Fruit fly (Drosophila melanogaster): ENCODE data around the gene mip130.

The mip130 gene

DNA sequence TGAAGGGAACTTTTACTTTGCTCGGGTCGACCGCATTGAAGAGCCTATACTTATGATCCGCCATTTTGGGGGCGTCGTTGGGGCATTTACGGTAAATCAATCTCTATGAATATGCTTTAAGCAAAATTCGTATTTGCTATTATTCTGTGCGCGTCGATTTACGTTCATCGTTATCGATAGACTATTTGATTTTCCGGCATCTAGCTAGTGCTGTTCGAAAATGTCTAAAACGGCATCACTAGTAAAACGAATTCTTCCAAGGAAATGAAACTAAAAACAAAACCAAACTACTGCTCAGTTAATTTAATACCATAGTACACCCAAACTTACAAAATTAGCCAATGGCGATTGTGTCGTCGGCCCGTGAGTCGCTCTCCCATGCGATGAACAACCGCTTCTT is 42.4 kb upstream of the mip130 start, which contains the start of the genes Gcna and MED18:
TSS of gene Gcna (minus strand) at position 163 of the 400 bp plus-strand sequence.
TSS of gene MED18 (plus strand) at position 237 of the 400 bp plus-strand sequence.
- TF ChIP-seq cas (GFP tag; IDR thresholded peaks at IDR 0.05) (no peak), CG10543 (GFP tag; optimal IDR thresholded peaks at IDR 0.05) (no peak), Aef1 (GFP tag; IDR thresholded peaks at IDR 0.05) (no peak), CG6683 (GFP tag; optimal IDR thresholded peaks at IDR 0.05) (no peak), CG10267 (tag; optimal IDR thresholded peaks at IDR 0.05) (peak; percentile 24), hbn (GFP tag; IDR thresholded peaks at IDR 0.05; ENCODE audit: partially characterized antibody) (peak; percentile 29; the same call in 1 of the 2 replicates), MESR4 (GFP tag; optimal IDR thresholded peaks at IDR 0.05) (peak; percentile 58), eyg (GFP tag; optimal IDR thresholded peaks at IDR 0.05) (no peak), CG6791 (GFP tag; IDR thresholded peaks at IDR 0.05; ENCODE audit: partially characterized antibody) (peak; percentile 46; the same call in 1 of the 3 replicates), Sin3A (optimal IDR thresholded peaks at IDR 0.05) (no peak), zen2 (GFP tag; IDR thresholded peaks at IDR 0.05; ENCODE audit: partially characterized antibody) (0 out of 3 replicates have a peak, but pooled peaks have one; percentile 22), CG6654 (GFP tag; optimal IDR thresholded peaks at IDR 0.05) (no peak), CG31441 (GFP tag; IDR thresholded peaks at IDR 0.05) (no peak), CG7357 (GFP tag; IDR thresholded peaks at IDR 0.05) (no peak), CG10321 (GFP tag; IDR thresholded peaks at IDR 0.05) (no peak), Sry-δ (GFP tag; optimal IDR thresholded peaks at IDR 0.05) (peak; percentile 30), vfl (GFP tag; optimal IDR thresholded peaks at IDR 0.05) (no peak), unc-4 (GFP tag; IDR thresholded peaks at IDR 0.05; ENCODE audit: partially characterized antibody) (peak; percentile 50; the same call in 1 of the 2 replicates), CG4404 (GFP tag; IDR thresholded peaks at IDR 0.05) (no peak), CG2116 (GFP tag; optimal IDR thresholded peaks at IDR 0.05) (peak; percentile 38), CG12299 (tag; optimal IDR thresholded peaks at IDR 0.05) (no peak), sr (GFP tag; IDR thresholded peaks at IDR 0.05) (no peak), Drgx (GFP tag; IDR thresholded peaks at IDR 0.05) (no peak), CG34224 (GFP tag; IDR thresholded peaks at IDR 0.05; ENCODE audit: partially characterized antibody) (peak; percentile 56; the same call in 2 of the 3 replicates), BEAF-32 (GFP tag; optimal IDR thresholded peaks at IDR 0.05) (peak; percentile 23), Fer2 (tag; optimal IDR thresholded peaks at IDR 0.05) (no peak), Nf-YA (GFP tag; IDR thresholded peaks at IDR 0.05) (no peak), CG5953 (GFP tag; IDR thresholded peaks at IDR 0.05) (no peak), ab (GFP tag; optimal IDR thresholded peaks at IDR 0.05) (no peak), pzg (GFP tag; optimal IDR thresholded peaks at IDR 0.05) (peak; percentile 41), CG6254 (GFP tag; optimal IDR thresholded peaks at IDR 0.05) (no peak), ERR (GFP tag; optimal IDR thresholded peaks at IDR 0.05) (no peak), Bgb (GFP tag; IDR thresholded peaks at IDR 0.05; ENCODE audit: partially characterized antibody) (peak; percentile 25; the same call in 1 of the 2 replicates), inv (GFP tag; IDR thresholded peaks at IDR 0.05; ENCODE audit: partially characterized antibody) (no peak), HLH4C (GFP tag; IDR thresholded peaks at IDR 0.05; ENCODE audit: partially characterized antibody) (peak; percentile 31; the same call in 1 of the 3 replicates), tna (GFP tag; IDR thresholded peaks at IDR 0.05; ENCODE audit: partially characterized antibody) (no peak), gfzf (GFP tag; optimal IDR thresholded peaks at IDR 0.05) (peak; percentile 3), mirr (GFP tag; optimal IDR thresholded peaks at IDR 0.05) (no peak), sna (GFP tag; IDR thresholded peaks at IDR 0.05; ENCODE audit: partially characterized antibody) (0 out of 2 replicates have a peak, but pooled peaks have one; percentile 37), E2f2 (GFP tag; IDR thresholded peaks at IDR 0.05) (peak; percentile 78), h (optimal IDR thresholded peaks at IDR 0.05) (no peak), CG18619 (GFP tag; optimal IDR thresholded peaks at IDR 0.05) (no peak), Med (GFP tag) (peak; percentile 8), Dref (GFP tag; IDR thresholded peaks at IDR 0.05) (peak; percentile 75), run (tag; optimal IDR thresholded peaks at IDR 0.05) (no peak), zen (tag; optimal IDR thresholded peaks at IDR 0.05) (no peak), CG31365 (tag; optimal IDR thresholded peaks at IDR 0.05) (no peak), Dll (GFP tag; IDR thresholded peaks at IDR 0.05; ENCODE audit: partially characterized antibody) (0 out of 4 replicates have a peak, but pooled peaks have one; percentile 51), CG31388 (GFP tag; optimal IDR thresholded peaks at IDR 0.05) (no peak), Antp (GFP tag; optimal IDR thresholded peaks at IDR 0.05) (no peak)
